Fruit fly (Drosophila melanogaster) whole organism, embryonic: Measurements from ENCODE around the gene CG34117.

Source experiments
- ATbp ChIP-seq: fragments of 200-800 bp; sonication (Bioruptor generic); optimal IDR thresholded peaks from 2 replicates; lab custom pipeline; 2017; ENCODE audit warnings: missing biosample characterization, mild to moderate bottlenecking, missing genetic modification characterization, missing genetic modification reagents
- Atf6 ChIP-seq: fragments of 200-800 bp; sonication (Bioruptor generic); IDR thresholded peaks from 2 replicates; pipeline ENCODE4 v1.3.6; 2022; ENCODE audit warnings: missing biosample characterization, missing genetic modification characterization
- CG11085 ChIP-seq: fragments of 200-800 bp; sonication (Bioruptor generic); IDR thresholded peaks from 2 replicates; pipeline ENCODE4 v1.3.6; 2022; ENCODE audit warnings: missing biosample characterization, missing genetic modification characterization
- CG13424 ChIP-seq: fragments of 200-800 bp; sonication (Bioruptor generic); optimal IDR thresholded peaks from 2 replicates; lab custom pipeline; 2019; ENCODE audit warnings: missing biosample characterization, mild to moderate bottlenecking, missing genetic modification characterization, moderate library complexity
- CG16779 ChIP-seq: fragments of 200-800 bp; sonication (Bioruptor generic); IDR thresholded peaks from 2 replicates; pipeline ENCODE4 v1.3.6; 2022; ENCODE audit warnings: missing biosample characterization, missing genetic modification characterization
- CG2202 ChIP-seq: fragments of 200-800 bp; sonication (Bioruptor generic); optimal IDR thresholded peaks from 2 replicates; lab custom pipeline; 2018; ENCODE audit warnings: missing biosample characterization, mild to moderate bottlenecking, missing genetic modification characterization
- CG31365 ChIP-seq: fragments of 200-800 bp; sonication (Bioruptor generic); optimal IDR thresholded peaks from 2 replicates; lab custom pipeline; 2018; ENCODE audit warnings: missing biosample characterization, mild to moderate bottlenecking, missing genetic modification characterization
- CG3407 ChIP-seq: fragments of 200-800 bp; sonication (Bioruptor generic); optimal IDR thresholded peaks from 2 replicates; lab custom pipeline; 2018; ENCODE audit warnings: missing biosample characterization, mild to moderate bottlenecking, missing genetic modification characterization
- CG34422 ChIP-seq: fragments of 200-800 bp; sonication (Bioruptor generic); IDR thresholded peaks from 3 replicates; pipeline ENCODE4 v1.3.6; 2022; ENCODE audit warnings: missing biosample characterization, missing genetic modification characterization
- CG5953 ChIP-seq: fragments of 200-800 bp; sonication (Bioruptor generic); IDR thresholded peaks from 2 replicates; pipeline ENCODE4 v1.3.6; 2022; ENCODE audit warnings: missing biosample characterization, missing genetic modification characterization
- CG6254 ChIP-seq: fragments of 200-800 bp; sonication (Bioruptor generic); optimal IDR thresholded peaks from 3 replicates; lab custom pipeline; 2017; ENCODE audit warnings: mild to moderate bottlenecking, missing biosample characterization, missing genetic modification reagents, missing genetic modification characterization
- CG6689 ChIP-seq: fragments of 200-800 bp; sonication (Bioruptor generic); IDR thresholded peaks from 2 replicates; pipeline ENCODE4 v1.3.6; 2022; ENCODE audit warnings: missing biosample characterization, missing genetic modification characterization
- CG6765 ChIP-seq: fragments of 200-800 bp; sonication (Bioruptor generic); optimal IDR thresholded peaks from 3 replicates; lab custom pipeline; 2017; ENCODE audit warnings: missing biosample characterization, mild to moderate bottlenecking, missing genetic modification characterization
- CG6791 ChIP-seq: fragments of 200-800 bp; sonication (Bioruptor generic); IDR thresholded peaks from 3 replicates; pipeline ENCODE4 v1.3.6; 2022; ENCODE audit warnings: missing biosample characterization, missing genetic modification characterization; ENCODE audit not compliant: partially characterized antibody
- CG6813 ChIP-seq: fragments of 200-800 bp; sonication (Bioruptor generic); optimal IDR thresholded peaks from 2 replicates; lab custom pipeline; 2017; ENCODE audit warnings: missing biosample characterization, missing genetic modification characterization, mild to moderate bottlenecking, moderate library complexity, missing genetic modification reagents
- CG7271 ChIP-seq: fragments of 200-800 bp; sonication (Bioruptor generic); optimal IDR thresholded peaks from 2 replicates; lab custom pipeline; 2018; ENCODE audit warnings: missing biosample characterization, mild to moderate bottlenecking, missing genetic modification characterization, moderate library complexity
- CG7839 ChIP-seq: fragments of 200-800 bp; sonication (Bioruptor generic); optimal IDR thresholded peaks from 3 replicates; lab custom pipeline; 2018; ENCODE audit warnings: missing biosample characterization, mild to moderate bottlenecking, missing genetic modification characterization, moderate library complexity
- CG8281 ChIP-seq: fragments of 200-800 bp; sonication (Bioruptor generic); optimal IDR thresholded peaks from 2 replicates; lab custom pipeline; 2018; ENCODE audit warnings: missing biosample characterization, mild to moderate bottlenecking, missing genetic modification characterization, moderate library complexity
- CG9797 ChIP-seq: fragments of 200-800 bp; sonication (Bioruptor generic); optimal IDR thresholded peaks from 3 replicates; lab custom pipeline; 2018; ENCODE audit warnings: missing biosample characterization, mild to moderate bottlenecking, missing genetic modification characterization
- Doc2 ChIP-seq: fragments of 200-800 bp; sonication (Bioruptor generic); IDR thresholded peaks from 2 replicates; pipeline ENCODE4 v1.3.6; 2022; ENCODE audit warnings: missing biosample characterization, missing genetic modification characterization
- Elba2 ChIP-seq: fragments of 200-800 bp; sonication (Bioruptor generic); optimal IDR thresholded peaks from 3 replicates; lab custom pipeline; 2016; ENCODE audit warnings: missing biosample characterization, missing genetic modification characterization
- Ets65A ChIP-seq: fragments of 200-800 bp; sonication (Bioruptor generic); peaks from one replicate; lab custom pipeline; 2016; ENCODE audit warnings: missing biosample characterization, missing genetic modification characterization
- Hr39 ChIP-seq: fragments of >200 bp; optimal IDR thresholded peaks from 2 replicates; lab custom pipeline; 2017
- Hr78 ChIP-seq, 2 experiments: fragments of 200-800 bp in 1 of 2; fragments of >200 bp in 1 of 2; sonication (Bioruptor generic) in 1 of 2; optimal IDR thresholded peaks; 2 replicates each; lab custom pipeline; 2017 to 2019; ENCODE audit warnings: missing biosample characterization in 2 of 2, missing genetic modification characterization in 2 of 2, mild to moderate bottlenecking in 1 of 2, moderate library complexity in 1 of 2
- Hsf ChIP-seq: fragments of 200-800 bp; sonication (Bioruptor generic); optimal IDR thresholded peaks from 3 replicates; lab custom pipeline; 2016; ENCODE audit warnings: missing biosample characterization, missing genetic modification characterization
- Med ChIP-seq: fragments of 200-800 bp; sonication (Bioruptor generic); peaks from one replicate; lab custom pipeline; 2016; ENCODE audit warnings: missing biosample characterization, missing genetic modification characterization, mild to moderate bottlenecking, inconsistent platforms, moderate library complexity
- NC2α ChIP-seq: fragments of 200-800 bp; sonication (Bioruptor generic); optimal IDR thresholded peaks from 2 replicates; lab custom pipeline; 2016; ENCODE audit warnings: missing biosample characterization, missing genetic modification characterization
- Ssrp ChIP-seq: fragments of 200-800 bp; sonication (Bioruptor generic); optimal IDR thresholded peaks from 2 replicates; lab custom pipeline; 2018; ENCODE audit warnings: missing biosample characterization, mild to moderate bottlenecking, missing genetic modification characterization, moderate library complexity
- ara ChIP-seq: fragments of 200-800 bp; sonication (Bioruptor generic); IDR thresholded peaks from 2 replicates; pipeline ENCODE4 v1.3.6; 2022; ENCODE audit warnings: missing biosample characterization, missing genetic modification characterization
- bab2 ChIP-seq: fragments of 200-800 bp; sonication (Bioruptor generic); optimal IDR thresholded peaks from 2 replicates; lab custom pipeline; 2016; ENCODE audit warnings: missing biosample characterization, missing genetic modification characterization
- chm ChIP-seq: fragments of 200-800 bp; sonication (Bioruptor generic); IDR thresholded peaks from 2 replicates; pipeline ENCODE4 v1.3.6; 2022; ENCODE audit warnings: missing biosample characterization, missing genetic modification characterization
- dati ChIP-seq: fragments of 200-800 bp; sonication (Bioruptor generic); IDR thresholded peaks from 2 replicates; pipeline ENCODE4 v1.3.6; 2022; ENCODE audit warnings: missing biosample characterization, missing genetic modification characterization
- gro ChIP-seq: fragments of 200-800 bp; sonication (Bioruptor generic); optimal IDR thresholded peaks from 2 replicates; lab custom pipeline; 2016; ENCODE audit warnings: missing biosample characterization, missing genetic modification characterization
- hkb ChIP-seq, 2 experiments: fragments of 200-800 bp in 1 of 2; fragments of >200 bp in 1 of 2; sonication (Bioruptor generic) in 1 of 2; IDR thresholded peaks in 1 of 2; optimal IDR thresholded peaks in 1 of 2; 2 replicates each; pipeline versions ENCODE4 v1.3.6 to Lab custom; 2017 to 2022; ENCODE audit warnings: missing biosample characterization in 1 of 2, missing genetic modification characterization in 1 of 2
- inv ChIP-seq: fragments of 200-800 bp; sonication (Bioruptor generic); IDR thresholded peaks from 2 replicates; pipeline ENCODE4 v1.3.6; 2022; ENCODE audit warnings: missing biosample characterization, missing genetic modification characterization; ENCODE audit not compliant: partially characterized antibody
- lab ChIP-seq: fragments of 200-800 bp; sonication (Bioruptor generic); optimal IDR thresholded peaks from 3 replicates; lab custom pipeline; 2017; ENCODE audit warnings: missing biosample characterization, missing genetic modification characterization, mild to moderate bottlenecking, moderate library complexity, missing genetic modification reagents
- luna ChIP-seq: fragments of 200-800 bp; sonication (Bioruptor generic); optimal IDR thresholded peaks from 2 replicates; lab custom pipeline; 2016; ENCODE audit warnings: missing biosample characterization, missing genetic modification characterization
- peb ChIP-seq: fragments of 200-800 bp; sonication (Bioruptor generic); IDR thresholded peaks from 2 replicates; pipeline ENCODE4 v1.3.6; 2022; ENCODE audit warnings: missing biosample characterization, missing genetic modification characterization
- phol ChIP-seq: fragments of 200-800 bp; sonication (Bioruptor generic); optimal IDR thresholded peaks from 3 replicates; lab custom pipeline; 2018; ENCODE audit warnings: missing biosample characterization, mild to moderate bottlenecking, missing genetic modification characterization, moderate library complexity
- prd ChIP-seq, 3 experiments: fragments of >200 bp in 2 of 3; fragments of 200-800 bp in 1 of 3; sonication (Bioruptor generic) in 1 of 3; optimal IDR thresholded peaks in 2 of 3; IDR thresholded peaks in 1 of 3; 2 replicates in 2 of 3; 3 replicates in 1 of 3; pipeline versions ENCODE4 v1.3.6 to Lab custom; 2017 to 2022; ENCODE audit warnings: missing biosample characterization in 1 of 3, missing genetic modification characterization in 1 of 3
- rib ChIP-seq: fragments of 200-800 bp; sonication (Bioruptor generic); IDR thresholded peaks from 2 replicates; pipeline ENCODE4 v1.3.6; 2022; ENCODE audit warnings: missing biosample characterization, missing genetic modification characterization
- row ChIP-seq: fragments of 200-800 bp; sonication (Bioruptor generic); IDR thresholded peaks from 3 replicates; pipeline ENCODE4 v1.3.6; 2022; ENCODE audit warnings: missing biosample characterization, missing genetic modification characterization
- sc ChIP-seq, 3 experiments: fragments of >200 bp in 2 of 3; fragments of 200-800 bp in 1 of 3; sonication (Bioruptor generic) in 1 of 3; optimal IDR thresholded peaks; 2 replicates in 2 of 3; 3 replicates in 1 of 3; lab custom pipeline; 2017; ENCODE audit warnings: mild to moderate bottlenecking in 1 of 3, missing biosample characterization in 1 of 3, missing genetic modification characterization in 1 of 3, missing genetic modification reagents in 1 of 3
- sd ChIP-seq: fragments of 200-800 bp; sonication (Bioruptor generic); optimal IDR thresholded peaks from 3 replicates; lab custom pipeline; 2018; ENCODE audit warnings: missing biosample characterization, mild to moderate bottlenecking, missing genetic modification characterization, moderate library complexity
- so ChIP-seq: fragments of 200-800 bp; sonication (Bioruptor generic); IDR thresholded peaks from 3 replicates; pipeline ENCODE4 v1.3.6; 2022; ENCODE audit warnings: missing biosample characterization, missing genetic modification characterization
- ssp ChIP-seq: fragments of 200-800 bp; sonication (Bioruptor generic); IDR thresholded peaks from 2 replicates; pipeline ENCODE4 v1.3.6; 2022; ENCODE audit warnings: missing biosample characterization, missing genetic modification characterization
- unpg ChIP-seq: fragments of 200-800 bp; sonication (Bioruptor generic); optimal IDR thresholded peaks from 3 replicates; lab custom pipeline; 2018; ENCODE audit warnings: missing biosample characterization, mild to moderate bottlenecking, missing genetic modification characterization, moderate library complexity
- usp ChIP-seq: fragments of >200 bp; optimal IDR thresholded peaks from 2 replicates; lab custom pipeline; 2017; ENCODE audit warnings: missing biosample characterization, missing genetic modification characterization
- vfl ChIP-seq: fragments of 200-800 bp; sonication (Bioruptor generic); optimal IDR thresholded peaks from 2 replicates; lab custom pipeline; 2016; ENCODE audit warnings: missing biosample characterization, missing genetic modification characterization
- z ChIP-seq: fragments of 200-800 bp; sonication (Bioruptor generic); IDR thresholded peaks from 3 replicates; pipeline ENCODE4 v1.3.6; 2022; ENCODE audit warnings: missing biosample characterization, missing genetic modification characterization

CG34117 gene

DNA sequence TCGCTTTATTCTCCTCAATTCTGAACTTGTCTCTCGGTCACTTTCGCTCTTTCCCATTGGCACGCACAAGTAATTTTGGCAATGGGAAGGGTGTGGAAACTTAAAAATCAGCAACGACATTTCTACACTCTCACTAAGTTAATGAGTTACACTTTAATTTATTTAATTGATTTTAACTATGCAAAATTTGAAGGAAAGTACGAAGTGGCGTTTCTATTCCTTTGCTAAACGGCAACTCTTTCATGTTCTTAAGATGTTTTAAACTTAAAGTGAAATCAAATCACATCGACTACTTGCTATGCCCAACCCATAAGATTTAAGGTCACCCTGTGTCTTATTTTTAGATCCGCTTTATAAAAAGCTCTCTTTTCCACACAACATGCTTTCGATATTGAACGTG, 29.4 kb downstream of the CG34117 start (continued):
- TF ChIP-seq CG6813 (GFP tag; lab: Kevin White, UChicago) (no peak), CG16779 (GFP tag; lab: Robert Waterston, UW) (no peak), CG2202 (tag; lab: Kevin White, UChicago) (no peak), vfl (GFP tag; lab: Kevin White, UChicago) (no peak), usp (GFP tag; lab: Kevin White, UChicago) (no peak), unpg (GFP tag; lab: Kevin White, UChicago) (peak; percentile 65), ara (GFP tag; lab: Robert Waterston, UW) (no peak), CG13424 (tag; lab: Kevin White, UChicago) (peak; percentile 70), CG5953 (GFP tag; lab: Robert Waterston, UW) (0 out of 2 replicates have a peak, but pooled peaks have one; percentile 8), sd (tag; lab: Kevin White, UChicago) (peak; percentile 53), Hsf (GFP tag; lab: Kevin White, UChicago) (peak; percentile 34), Hr39 (lab: Kevin White, UChicago) (no peak), dati (GFP tag; lab: Robert Waterston, UW) (no peak), CG9797 (GFP tag; lab: Kevin White, UChicago) (no peak), CG6791 (no peak), CG8281 (no peak), inv (GFP tag; lab: Robert Waterston, UW) (no peak), Elba2 (no peak), Hr78 (GFP tag; optimal IDR thresholded peaks at IDR 0.05; lab: Kevin White, UChicago) (no peak), CG7271 (tag; lab: Kevin White, UChicago) (no peak), lab (peak; percentile 73), CG31365 (tag; lab: Kevin White, UChicago) (peak; percentile 9), CG11085 (no peak), CG7839 (tag; lab: Kevin White, UChicago) (peak; percentile 60), peb (no peak), Doc2 (GFP tag; lab: Robert Waterston, UW) (no peak), prd (optimal IDR thresholded peaks at IDR 0.05; lab: Kevin White, UChicago) (no peak), prd (GFP tag; IDR thresholded peaks at IDR 0.05; lab: Robert Waterston, UW) (peak; percentile 64; the same call in 2 of the 3 replicates), gro (GFP tag; lab: Kevin White, UChicago) (peak; percentile 51), ATbp (GFP tag; lab: Kevin White, UChicago) (peak; percentile 2), so (GFP tag; lab: Robert Waterston, UW) (peak; percentile 71), CG34422 (GFP tag; lab: Robert Waterston, UW) (0 out of 3 replicates have a peak, but pooled peaks have one; percentile 44), bab2 (peak; percentile 17), ssp (peak; percentile 31; the same call in 1 of the 2 replicates), Ssrp (no peak), z (GFP tag; lab: Robert Waterston, UW) (no peak), CG6689 (GFP tag; lab: Robert Waterston, UW) (peak; percentile 54; the same call in 1 of the 2 replicates), NC2α (GFP tag; lab: Kevin White, UChicago) (no peak), chm (GFP tag; lab: Robert Waterston, UW) (no peak), phol (peak; percentile 44), row (GFP tag; lab: Robert Waterston, UW) (peak; percentile 85), CG6765 (GFP tag; lab: Kevin White, UChicago) (peak; percentile 25), luna (no peak), CG3407 (no peak), rib (GFP tag; lab: Robert Waterston, UW) (no peak), CG6254 (no peak), Atf6 (GFP tag; lab: Robert Waterston, UW) (peak; percentile 82), hkb (optimal IDR thresholded peaks at IDR 0.05; lab: Kevin White, UChicago) (no peak), hkb (GFP tag; IDR thresholded peaks at IDR 0.05; lab: Robert Waterston, UW) (peak; percentile 74), sc (optimal IDR thresholded peaks at IDR 0.05; lab: Kevin White, UChicago) (no peak), sc (GFP tag; optimal IDR thresholded peaks at IDR 0.05; lab: Kevin White, UChicago) (no peak), Ets65A (no peak), Med (GFP tag; lab: Kevin White, UChicago) (peak; percentile 86)
